Worm (Caenorhabditis elegans) whole organism, L3 larva: Measurements from ENCODE around the gene C32B5.18.
"Not testable (repeated sequence)": the region's sequence is repeated elsewhere in the genome, so short reads cannot be mapped to it uniquely, and the experiment has no call there.

Source experiments
- aly-2 ChIP-seq: fragments of 150-350 bp; optimal IDR thresholded peaks from 2 replicates; lab custom pipeline; 2014; ENCODE audit warnings: missing biosample characterization, missing genetic modification characterization
- ama-1 ChIP-seq: fragments of 150-350 bp; optimal IDR thresholded peaks from 2 replicates; lab custom pipeline; 2018
- ceh-16 ChIP-seq: sonication (generic microtip); optimal IDR thresholded peaks from 2 replicates; lab custom pipeline; 2017; ENCODE audit warnings: missing biosample characterization, missing genetic modification characterization
- ceh-28 ChIP-seq: fragments of 150-350 bp; optimal IDR thresholded peaks from 2 replicates; lab custom pipeline; 2014; ENCODE audit warnings: missing biosample characterization, missing genetic modification reagents, missing genetic modification characterization
- ceh-82 ChIP-seq: fragments of 150-350 bp; optimal IDR thresholded peaks from 2 replicates; lab custom pipeline; 2014; ENCODE audit warnings: missing biosample characterization, missing genetic modification characterization
- daf-12 ChIP-seq: fragments of 150-350 bp; optimal IDR thresholded peaks from 2 replicates; lab custom pipeline; 2014; ENCODE audit warnings: missing biosample characterization, missing genetic modification reagents, missing genetic modification characterization
- egl-27 ChIP-seq: sonication (generic microtip); optimal IDR thresholded peaks from 4 replicates; lab custom pipeline; 2017; ENCODE audit warnings: missing biosample characterization, missing genetic modification reagents, missing genetic modification characterization
- egl-5 ChIP-seq: fragments of 150-350 bp; optimal IDR thresholded peaks from 2 replicates; lab custom pipeline; 2017; ENCODE audit warnings: missing biosample characterization, missing genetic modification reagents, missing genetic modification characterization, inconsistent platforms
- elt-1 ChIP-seq: fragments of 150-350 bp; optimal IDR thresholded peaks from 2 replicates; lab custom pipeline; 2014; ENCODE audit warnings: missing biosample characterization, missing genetic modification characterization
- elt-2 ChIP-seq: sonication (generic microtip); optimal IDR thresholded peaks from 2 replicates; lab custom pipeline; 2016; ENCODE audit warnings: missing genetic modification reagents, mild to moderate bottlenecking, missing genetic modification characterization, missing compliant biosample characterization
- elt-3 ChIP-seq, 3 experiments: fragments of 150-350 bp in 1 of 3; sonication (generic microtip) in 2 of 3; optimal IDR thresholded peaks; 2 replicates in 2 of 3; 4 replicates in 1 of 3; lab custom pipeline; 2014 to 2017; ENCODE audit warnings: missing biosample characterization in 3 of 3, missing genetic modification characterization in 3 of 3
- eor-1 ChIP-seq, 2 experiments: fragments of 150-350 bp; optimal IDR thresholded peaks; 2 replicates each; lab custom pipeline; 2014 to 2018; ENCODE audit warnings: missing biosample characterization in 2 of 2, missing genetic modification characterization in 2 of 2
- fkh-2 ChIP-seq: fragments of 150-350 bp; optimal IDR thresholded peaks from 2 replicates; lab custom pipeline; 2014; ENCODE audit warnings: missing biosample characterization, missing genetic modification reagents, missing genetic modification characterization
- fos-1 ChIP-seq: fragments of 150-350 bp; optimal IDR thresholded peaks from 2 replicates; lab custom pipeline; 2014; ENCODE audit warnings: missing biosample characterization, missing genetic modification characterization
- hmg-11 ChIP-seq: sonication (generic microtip); optimal IDR thresholded peaks from 2 replicates; lab custom pipeline; 2016; ENCODE audit warnings: missing genetic modification characterization, missing compliant biosample characterization
- lin-15B ChIP-seq: fragments of 150-350 bp; optimal IDR thresholded peaks from 2 replicates; lab custom pipeline; 2014; ENCODE audit warnings: missing biosample characterization, missing genetic modification characterization
- lin-39 ChIP-seq: fragments of 150-350 bp; optimal IDR thresholded peaks from 2 replicates; lab custom pipeline; 2018; ENCODE audit warnings: missing biosample characterization, missing genetic modification reagents, missing genetic modification characterization
- lsy-12 ChIP-seq: sonication (generic microtip); optimal IDR thresholded peaks from 2 replicates; lab custom pipeline; 2016; ENCODE audit warnings: mild to moderate bottlenecking, missing genetic modification characterization, missing compliant biosample characterization
- mdl-1 ChIP-seq: fragments of 150-350 bp; optimal IDR thresholded peaks from 2 replicates; lab custom pipeline; 2014; ENCODE audit warnings: missing biosample characterization, missing genetic modification characterization
- mml-1 ChIP-seq: fragments of 150-350 bp; sonication (generic microtip); optimal IDR thresholded peaks from 3 replicates; lab custom pipeline; 2014; ENCODE audit warnings: missing biosample characterization, missing genetic modification characterization
- nfya-1 ChIP-seq: sonication (generic microtip); optimal IDR thresholded peaks from 2 replicates; lab custom pipeline; 2017; ENCODE audit warnings: missing genetic modification characterization, mild to moderate bottlenecking, missing compliant biosample characterization, antibody characterized with exemption, moderate library complexity; ENCODE audit not compliant: insufficient read depth
- nhr-12 ChIP-seq: fragments of 150-350 bp; optimal IDR thresholded peaks from 2 replicates; lab custom pipeline; 2014; ENCODE audit warnings: missing biosample characterization, missing genetic modification characterization
- nhr-23 ChIP-seq: fragments of 150-350 bp; optimal IDR thresholded peaks from 2 replicates; lab custom pipeline; 2014; ENCODE audit warnings: missing biosample characterization, missing genetic modification reagents, missing genetic modification characterization
- nhr-237 ChIP-seq: fragments of 150-350 bp; optimal IDR thresholded peaks from 2 replicates; lab custom pipeline; 2014; ENCODE audit warnings: missing biosample characterization, missing genetic modification characterization
- nhr-25 ChIP-seq: sonication (generic microtip); optimal IDR thresholded peaks from 2 replicates; lab custom pipeline; 2017; ENCODE audit warnings: missing biosample characterization, missing genetic modification characterization
- nhr-28 ChIP-seq: fragments of 150-350 bp; optimal IDR thresholded peaks from 2 replicates; lab custom pipeline; 2014; ENCODE audit warnings: missing biosample characterization, missing genetic modification characterization
- nhr-43 ChIP-seq: sonication (generic microtip); optimal IDR thresholded peaks from 2 replicates; lab custom pipeline; 2016; ENCODE audit warnings: mild to moderate bottlenecking, missing genetic modification characterization, missing compliant biosample characterization; ENCODE audit not compliant: poor library complexity, severe bottlenecking
- nhr-67 ChIP-seq: fragments of 150-350 bp; optimal IDR thresholded peaks from 2 replicates; lab custom pipeline; 2014; ENCODE audit warnings: missing biosample characterization, missing genetic modification characterization
- nhr-76 ChIP-seq: fragments of 150-350 bp; sonication (generic microtip); optimal IDR thresholded peaks from 5 replicates; lab custom pipeline; 2014; ENCODE audit warnings: missing biosample characterization, missing genetic modification characterization
- pha-4 ChIP-seq: fragments of 150-350 bp; optimal IDR thresholded peaks from 2 replicates; lab custom pipeline; 2014; ENCODE audit warnings: missing biosample characterization, missing genetic modification reagents, missing genetic modification characterization
- pqm-1 ChIP-seq: fragments of 150-350 bp; optimal IDR thresholded peaks from 2 replicates; lab custom pipeline; 2017; ENCODE audit warnings: missing biosample characterization, missing genetic modification characterization, inconsistent platforms
- sea-2 ChIP-seq: fragments of 150-350 bp; sonication (generic microtip); optimal IDR thresholded peaks from 4 replicates; lab custom pipeline; 2014; ENCODE audit warnings: missing biosample characterization, missing genetic modification reagents, missing genetic modification characterization
- snpc-4 ChIP-seq: fragments of 150-350 bp; optimal IDR thresholded peaks from 2 replicates; lab custom pipeline; 2014; ENCODE audit warnings: missing biosample characterization, missing genetic modification characterization
- unc-39 ChIP-seq: sonication (generic microtip); optimal IDR thresholded peaks from 4 replicates; lab custom pipeline; 2017; ENCODE audit warnings: missing biosample characterization, missing genetic modification characterization
- unc-62 ChIP-seq: fragments of 150-350 bp; sonication (generic microtip); optimal IDR thresholded peaks from 4 replicates; lab custom pipeline; 2014; ENCODE audit warnings: missing biosample characterization, missing genetic modification reagents, missing genetic modification characterization
- zag-1 ChIP-seq: fragments of 150-350 bp; optimal IDR thresholded peaks from 2 replicates; lab custom pipeline; 2014; ENCODE audit warnings: missing biosample characterization, missing genetic modification characterization

The C32B5.18 gene

ce11 chrII:982842-983241 lies 22.5 kb downstream of the C32B5.18 start, which contains the start of gene srh-274:
Gene srh-274 (plus strand): TSS chrII:983142.
- TF ChIP-seq nhr-237, result no peak
- no peak for TF ChIP-seq egl-27 (tag; lab: Kevin White, UChicago)
- no peak for TF ChIP-seq lsy-12 (tag; lab: Kevin White, UChicago)
- TF ChIP-seq nhr-23 (tag; lab: Kevin White, UChicago), result no peak
- no peak for TF ChIP-seq lin-15B

- TF ChIP-seq hmg-11 (tag; lab: Kevin White, UChicago); snpc-4 (tag; lab: Kevin White, UChicago); unc-62 (GFP tag; lab: Kevin White, UChicago): not testable (repeated sequence)
Measured at ce11 chrII:985703-986102, 25.4 kb downstream of the C32B5.18 start, which contains the start of gene fbxc-40. Gene fbxc-40 (plus strand): TSS chrII:986003.

- TF ChIP-seq lin-39 (tag; lab: Kevin White, UChicago) (no peak), zag-1 (tag; lab: Kevin White, UChicago) (no peak), aly-2 (no peak), pqm-1 (tag; lab: Kevin White, UChicago) (no peak), nhr-12 (tag; lab: Kevin White, UChicago) (no peak), egl-27 (tag; lab: Kevin White, UChicago) (no peak), elt-2 (tag; lab: Kevin White, UChicago) (no peak), sea-2 (GFP tag; lab: Kevin White, UChicago) (no peak), snpc-4 (tag; lab: Kevin White, UChicago) (no peak), nhr-237 (no peak), mdl-1 (tag; lab: Kevin White, UChicago) (no peak)
Measured at ce11 chrII:988437-988836, 28.1 kb downstream of the C32B5.18 start, which contains the start of gene fbxc-39. Gene fbxc-39 (plus strand): TSS chrII:988737.

ce11 chrII:991300-991699 lies 31.0 kb downstream of the C32B5.18 start, which contains the start of gene fbxc-42:
Gene fbxc-42 (plus strand): TSS chrII:991600.
- TF ChIP-seq nhr-25 (tag; lab: Kevin White, UChicago) (no peak), lin-39 (tag; lab: Kevin White, UChicago) (no peak), elt-3 (tag; optimal IDR thresholded peaks at IDR 0.05; lab: Kevin White, UChicago) (no peak)

- TF ChIP-seq sea-2 (GFP tag; lab: Kevin White, UChicago); elt-1 (tag; lab: Kevin White, UChicago); mml-1: not testable (repeated sequence)
- TF ChIP-seq, all 47 proteins: peak for 0; not testable (repeated sequence) for 47
Measured at ce11 chrII:994231-994630, 33.9 kb downstream of the C32B5.18 start, which contains the start of gene F45D11.7. Gene F45D11.7 (plus strand): TSS chrII:994531.

ce11 chrII:996112-996511 lies 35.8 kb downstream of the C32B5.18 start, which contains the start of gene F45D11.11:
Gene F45D11.11 (minus strand): TSS chrII:996212.
- TF ChIP-seq egl-5, ceh-82, elt-1 (tag; lab: Kevin White, UChicago): not testable (repeated sequence)

- TF ChIP-seq nhr-23 (tag; lab: Kevin White, UChicago), result no peak
- no peak for TF ChIP-seq eor-1 (tag; optimal IDR thresholded peaks at IDR 0.05; lab: Kevin White, UChicago)
- TF ChIP-seq fos-1 (tag; lab: Kevin White, UChicago), result no peak
- no peak for TF ChIP-seq egl-5 (tag; lab: Kevin White, UChicago)
- no peak for TF ChIP-seq unc-39 (tag; lab: Kevin White, UChicago)
- TF ChIP-seq nhr-28 (tag; lab: Kevin White, UChicago), result no peak
- no peak for TF ChIP-seq nhr-67
- no peak for TF ChIP-seq nhr-25 (tag; lab: Kevin White, UChicago)
- no peak for TF ChIP-seq nhr-43 (tag; lab: Kevin White, UChicago)
- no peak for TF ChIP-seq ama-1 (lab: Kevin White, UChicago)
- TF ChIP-seq nfya-1 (tag; lab: Kevin White, UChicago), result no peak
- TF ChIP-seq fkh-2 (tag; lab: Kevin White, UChicago), result no peak
- TF ChIP-seq daf-12, result no peak
- no peak for TF ChIP-seq nhr-76 (tag; lab: Kevin White, UChicago)
- TF ChIP-seq ceh-28 (tag; lab: Kevin White, UChicago), result no peak
- TF ChIP-seq pha-4 (tag; lab: Kevin White, UChicago), result no peak
- TF ChIP-seq ceh-16 (tag; lab: Kevin White, UChicago), result no peak
- TF ChIP-seq hmg-11 (tag; lab: Kevin White, UChicago), result no peak
- TF ChIP-seq, all 47 proteins: peak for 0
Measured at ce11 chrII:999493-999892, 39.2 kb downstream of the C32B5.18 start, which contains the start of gene fbxb-29. Gene fbxb-29 (minus strand): TSS chrII:999593.
